Worm (Caenorhabditis elegans) whole organism, L4/young adult: ENCODE results near the gene agt-2.

Experiments
- dao-5 ChIP-seq: sonication (generic microtip); optimal IDR thresholded peaks from 2 replicates; lab custom pipeline; 2016; ENCODE audit warnings: missing genotype, missing genetic modification characterization, moderate library complexity, missing compliant biosample characterization
- him-1 ChIP-seq: sonication (generic microtip); optimal IDR thresholded peaks from 2 replicates; lab custom pipeline; 2016; ENCODE audit warnings: missing genotype, missing genetic modification reagents, missing genetic modification characterization, missing compliant biosample characterization

DNA sequence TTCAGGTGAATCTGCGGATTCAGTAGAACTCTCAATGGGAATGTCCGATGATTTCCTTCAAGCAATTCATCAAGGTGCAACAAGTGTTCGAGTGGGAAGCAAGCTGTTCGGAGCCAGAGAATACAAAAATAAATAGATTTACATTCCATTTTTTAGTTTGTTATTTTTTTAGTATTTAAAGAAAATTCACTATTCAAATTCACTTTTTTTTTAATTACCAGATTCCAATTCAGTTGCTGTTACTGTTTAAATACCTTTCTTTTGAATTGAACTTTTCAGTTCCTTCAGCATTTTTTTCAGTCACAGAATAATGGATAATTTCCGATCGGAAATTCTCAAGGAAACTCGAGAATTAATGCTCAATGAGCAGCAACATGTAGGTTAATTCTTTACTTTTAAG lies 21.8 kb downstream of the agt-2 start, which contains the start of gene F09E5.7:
- no peak for TF ChIP-seq him-1 (tag; lab: Kevin White, UChicago)
- no peak for TF ChIP-seq dao-5 (tag; lab: Kevin White, UChicago)
